Fruit fly (Drosophila melanogaster): ENCODE results near the gene CG9147.
A peak's percentile ranks its signal among the peaks of the same experiment; 100 is the strongest.

Gene CG9147

dm6 chr2L:6082157-6082645, 16.4 kb downstream of the CG9147 start, which contains the start of gene Kr-h1 (continued):
- TF ChIP-seq CG12071 (GFP tag; optimal IDR thresholded peaks at IDR 0.05) = no peak
- TF ChIP-seq Xrp1 (GFP tag; IDR thresholded peaks at IDR 0.05) = no peak
- no peak for TF ChIP-seq CG7556 (GFP tag; optimal IDR thresholded peaks at IDR 0.05)
- no peak for TF ChIP-seq Optix (GFP tag; IDR thresholded peaks at IDR 0.05)
- peak; percentile 46 for TF ChIP-seq grn (GFP tag; optimal IDR thresholded peaks at IDR 0.05)
- no peak for TF ChIP-seq dimm (GFP tag; IDR thresholded peaks at IDR 0.05)
- no peak for TF ChIP-seq CG1792 (GFP tag; optimal IDR thresholded peaks at IDR 0.05)
- peak; percentile 27; the same call in 1 of the 2 replicates for TF ChIP-seq amos (GFP tag; IDR thresholded peaks at IDR 0.05; ENCODE audit: partially characterized antibody)
- TF ChIP-seq exex (tag; optimal IDR thresholded peaks at IDR 0.05) = peak; percentile 68
- TF ChIP-seq sd (tag; optimal IDR thresholded peaks at IDR 0.05) = peak; percentile 65
- peak; percentile 63; the same call in 1 of the 2 replicates for TF ChIP-seq CG42726 (GFP tag; IDR thresholded peaks at IDR 0.05; ENCODE audit: partially characterized antibody)
- TF ChIP-seq Hmx (GFP tag; optimal IDR thresholded peaks at IDR 0.05) = no peak
- TF ChIP-seq peb (GFP tag; IDR thresholded peaks at IDR 0.05) = no peak
- peak; percentile 67 for TF ChIP-seq cg (GFP tag; optimal IDR thresholded peaks at IDR 0.05)
- TF ChIP-seq CG13894 (tag; optimal IDR thresholded peaks at IDR 0.05) = peak; percentile 72
- TF ChIP-seq sug (tag; optimal IDR thresholded peaks at IDR 0.05) = peak; percentile 75
- 0 out of 2 replicates have a peak, but pooled peaks have one; percentile 44 for TF ChIP-seq chm (GFP tag; IDR thresholded peaks at IDR 0.05)
- peak; percentile 100 for TF ChIP-seq Adf1 (GFP tag; IDR thresholded peaks at IDR 0.05)
- no peak for TF ChIP-seq gem (tag; optimal IDR thresholded peaks at IDR 0.05)
- TF ChIP-seq Blimp-1 (GFP tag; optimal IDR thresholded peaks at IDR 0.05) = peak; percentile 37
- TF ChIP-seq CG9932 (GFP tag; IDR thresholded peaks at IDR 0.05) = peak; percentile 17; the same call in 1 of the 2 replicates
- TF ChIP-seq CG12744 (GFP tag; optimal IDR thresholded peaks at IDR 0.05) = no peak

- peak; percentile 1 for TF ChIP-seq gsb-n (tag; optimal IDR thresholded peaks at IDR 0.05)
- peak; percentile 54 for TF ChIP-seq CG17568 (GFP tag; optimal IDR thresholded peaks at IDR 0.05)
- TF ChIP-seq ranshi (GFP tag; IDR thresholded peaks at IDR 0.05) = no peak
- TF ChIP-seq CG6254 (GFP tag; optimal IDR thresholded peaks at IDR 0.05) = no peak
- TF ChIP-seq CG13894 (tag; optimal IDR thresholded peaks at IDR 0.05) = peak; percentile 55
- TF ChIP-seq pum (GFP tag; optimal IDR thresholded peaks at IDR 0.05) = no peak
- TF ChIP-seq CG11723 (GFP tag; optimal IDR thresholded peaks at IDR 0.05) = no peak
- no peak for TF ChIP-seq phol (tag; optimal IDR thresholded peaks at IDR 0.05)
- TF ChIP-seq CTCF (GFP tag; optimal IDR thresholded peaks at IDR 0.05) = no peak
- TF ChIP-seq sqz (GFP tag; optimal IDR thresholded peaks at IDR 0.05) = no peak
- TF ChIP-seq zen2 (GFP tag; IDR thresholded peaks at IDR 0.05; ENCODE audit: partially characterized antibody) = no peak
- TF ChIP-seq CG7556 (GFP tag; optimal IDR thresholded peaks at IDR 0.05) = peak; percentile 5
- TF ChIP-seq CG18262 (tag; optimal IDR thresholded peaks at IDR 0.05) = no peak
- TF ChIP-seq slp2 (GFP tag; optimal IDR thresholded peaks at IDR 0.05) = no peak
- no peak for TF ChIP-seq esg (GFP tag; conservative IDR thresholded peaks at IDR 0.05)
- TF ChIP-seq sug (tag; optimal IDR thresholded peaks at IDR 0.05) = peak; percentile 88
- 0 out of 3 replicates have a peak, but pooled peaks have one; percentile 13 for TF ChIP-seq CG6791 (GFP tag; IDR thresholded peaks at IDR 0.05; ENCODE audit: partially characterized antibody)
- no peak for TF ChIP-seq sc (optimal IDR thresholded peaks at IDR 0.05)
- no peak for TF ChIP-seq sc (GFP tag; optimal IDR thresholded peaks at IDR 0.05)
- no peak for TF ChIP-seq z (GFP tag; IDR thresholded peaks at IDR 0.05)
- TF ChIP-seq ind (GFP tag; optimal IDR thresholded peaks at IDR 0.05) = no peak
- no peak for TF ChIP-seq Sin3A (optimal IDR thresholded peaks at IDR 0.05)
- TF ChIP-seq Rfx (GFP tag; IDR thresholded peaks at IDR 0.05) = peak; percentile 10; the same call in 1 of the 2 replicates
- TF ChIP-seq Neu2 (GFP tag; optimal IDR thresholded peaks at IDR 0.05; ENCODE audit: borderline replicate concordance) = no peak
- no peak for TF ChIP-seq CG7839 (tag; optimal IDR thresholded peaks at IDR 0.05)
- no peak for TF ChIP-seq sens-2 (GFP tag; IDR thresholded peaks at IDR 0.05)
- TF ChIP-seq Scr (GFP tag; IDR thresholded peaks at IDR 0.05; ENCODE audit: partially characterized antibody) = no peak
- TF ChIP-seq CG11504 (tag; optimal IDR thresholded peaks at IDR 0.05) = no peak
- no peak for TF ChIP-seq hkb (optimal IDR thresholded peaks at IDR 0.05)
- TF ChIP-seq hkb (GFP tag; IDR thresholded peaks at IDR 0.05) = 0 out of 2 replicates have a peak, but pooled peaks have one; percentile 16
- no peak for TF ChIP-seq CG11093 (GFP tag; IDR thresholded peaks at IDR 0.05)
Observed at dm6 chr2L:6082936-6083627, 17.3 kb downstream of the CG9147 start.

Measured in whole organism, embryonic.